Worm (Caenorhabditis elegans) whole organism, late embryonic: ENCODE measurements around the gene cand-1.

ENCODE experiments used
- C38D4.7 ChIP-seq: fragments of 200-800 bp; sonication (Bioruptor generic); optimal IDR thresholded peaks from 2 replicates; lab custom pipeline; 2018; ENCODE audit warnings: mild to moderate bottlenecking, missing genetic modification characterization, moderate library complexity, missing compliant biosample characterization
- K09A11.1 ChIP-seq: sonication (generic microtip); optimal IDR thresholded peaks from 2 replicates; lab custom pipeline; 2017; ENCODE audit warnings: antibody characterized with exemption, mild to moderate bottlenecking, missing genetic modification characterization, missing compliant biosample characterization; ENCODE audit not compliant: insufficient read depth
- T23F11.4 ChIP-seq: fragments of 200-800 bp; sonication (Bioruptor generic); optimal IDR thresholded peaks from 2 replicates; lab custom pipeline; 2018; ENCODE audit warnings: mild to moderate bottlenecking, missing genetic modification characterization, missing compliant biosample characterization
- ama-1 ChIP-seq: fragments of 150-350 bp; optimal IDR thresholded peaks from 2 replicates; lab custom pipeline; 2014
- ceh-14 ChIP-seq: sonication (generic microtip); optimal IDR thresholded peaks from 2 replicates; lab custom pipeline; 2016; ENCODE audit warnings: missing genotype, missing genetic modification characterization, missing compliant biosample characterization
- ceh-18 ChIP-seq: sonication (generic microtip); optimal IDR thresholded peaks from 2 replicates; lab custom pipeline; 2016; ENCODE audit warnings: missing genetic modification characterization, missing compliant biosample characterization
- ceh-19 ChIP-seq: fragments of 200-800 bp; sonication (Bioruptor generic); optimal IDR thresholded peaks from 2 replicates; lab custom pipeline; 2018; ENCODE audit warnings: mild to moderate bottlenecking, missing genetic modification characterization, missing compliant biosample characterization
- ceh-2 ChIP-seq: sonication (generic microtip); optimal IDR thresholded peaks from 2 replicates; lab custom pipeline; 2016; ENCODE audit warnings: missing genotype, missing genetic modification characterization, missing compliant biosample characterization
- ceh-22 ChIP-seq: sonication (generic microtip); optimal IDR thresholded peaks from 2 replicates; lab custom pipeline; 2017; ENCODE audit warnings: missing biosample characterization, missing genetic modification characterization
- ceh-30 ChIP-seq: fragments of 150-350 bp; optimal IDR thresholded peaks from 2 replicates; lab custom pipeline; 2014; ENCODE audit warnings: missing biosample characterization, missing genetic modification characterization
- ceh-34 ChIP-seq: sonication (generic microtip); optimal IDR thresholded peaks from 2 replicates; lab custom pipeline; 2016; ENCODE audit warnings: mild to moderate bottlenecking, missing genetic modification characterization, missing compliant biosample characterization
- ceh-45 ChIP-seq: fragments of 200-800 bp; sonication (Bioruptor generic); IDR thresholded peaks from 2 replicates; pipeline ENCODE4 v1.3.6; 2022; ENCODE audit warnings: missing genetic modification reagents, missing genetic modification characterization, missing compliant biosample characterization
- ceh-6 ChIP-seq: fragments of 200-800 bp; sonication (Bioruptor generic); optimal IDR thresholded peaks from 2 replicates; lab custom pipeline; 2018; ENCODE audit warnings: mild to moderate bottlenecking, missing genetic modification characterization, missing compliant biosample characterization
- ceh-9 ChIP-seq: sonication (generic microtip); optimal IDR thresholded peaks from 2 replicates; lab custom pipeline; 2016; ENCODE audit warnings: mild to moderate bottlenecking, missing genetic modification characterization, inconsistent platforms, missing compliant biosample characterization
- dve-1 ChIP-seq: sonication (generic microtip); optimal IDR thresholded peaks from 2 replicates; lab custom pipeline; 2017; ENCODE audit warnings: antibody characterized with exemption, mild to moderate bottlenecking, missing genetic modification characterization, missing compliant biosample characterization
- elt-2 ChIP-seq: sonication (generic microtip); optimal IDR thresholded peaks from 2 replicates; lab custom pipeline; 2016; ENCODE audit warnings: missing genetic modification reagents, missing genetic modification characterization, missing compliant biosample characterization
- elt-4 ChIP-seq: sonication (generic microtip); optimal IDR thresholded peaks from 2 replicates; lab custom pipeline; 2016; ENCODE audit warnings: missing genetic modification characterization, missing compliant biosample characterization
- fkh-6 ChIP-seq: sonication (generic microtip); optimal IDR thresholded peaks from 2 replicates; lab custom pipeline; 2016; ENCODE audit warnings: missing genetic modification characterization, missing compliant biosample characterization
- gmeb-2 ChIP-seq: sonication (generic microtip); optimal IDR thresholded peaks from 2 replicates; lab custom pipeline; 2016; ENCODE audit warnings: missing genetic modification characterization, inconsistent platforms, missing compliant biosample characterization
- hlh-13 ChIP-seq: fragments of 200-800 bp; sonication (Bioruptor generic); optimal IDR thresholded peaks from 2 replicates; lab custom pipeline; 2018; ENCODE audit warnings: mild to moderate bottlenecking, missing genetic modification characterization, missing compliant biosample characterization
- hlh-30 ChIP-seq: sonication (generic microtip); optimal IDR thresholded peaks from 2 replicates; lab custom pipeline; 2017; ENCODE audit warnings: antibody characterized with exemption, missing genetic modification characterization, missing compliant biosample characterization; ENCODE audit not compliant: insufficient read depth
- hlh-6 ChIP-seq: sonication (generic microtip); optimal IDR thresholded peaks from 2 replicates; lab custom pipeline; 2016; ENCODE audit warnings: missing genotype, missing genetic modification characterization, missing compliant biosample characterization
- hlh-8 ChIP-seq: sonication (generic microtip); optimal IDR thresholded peaks from 2 replicates; lab custom pipeline; 2016; ENCODE audit warnings: missing genotype, missing genetic modification characterization, missing compliant biosample characterization
- madf-2 ChIP-seq: sonication (generic microtip); optimal IDR thresholded peaks from 2 replicates; lab custom pipeline; 2017; ENCODE audit warnings: missing genetic modification characterization, missing compliant biosample characterization
- mec-3 ChIP-seq: sonication (generic microtip); optimal IDR thresholded peaks from 2 replicates; lab custom pipeline; 2016; ENCODE audit warnings: borderline replicate concordance, missing genetic modification characterization, missing compliant biosample characterization
- nhr-11 ChIP-seq: fragments of 150-350 bp; optimal IDR thresholded peaks from 2 replicates; lab custom pipeline; 2014; ENCODE audit warnings: missing biosample characterization, missing genetic modification characterization
- nhr-232 ChIP-seq: sonication (generic microtip); optimal IDR thresholded peaks from 2 replicates; lab custom pipeline; 2016; ENCODE audit warnings: missing genetic modification characterization, missing compliant biosample characterization
- npax-4 ChIP-seq: sonication (generic microtip); optimal IDR thresholded peaks from 2 replicates; lab custom pipeline; 2016; ENCODE audit warnings: missing genetic modification characterization, missing compliant biosample characterization
- pag-3 ChIP-seq: sonication (generic microtip); optimal IDR thresholded peaks from 2 replicates; lab custom pipeline; 2016; ENCODE audit warnings: missing compliant biosample characterization, missing genetic modification characterization, borderline replicate concordance
- pha-4 ChIP-seq: fragments of 150-350 bp; optimal IDR thresholded peaks from 2 replicates; lab custom pipeline; 2018; ENCODE audit warnings: missing biosample characterization, missing genetic modification reagents, missing genetic modification characterization
- pqm-1 ChIP-seq: sonication (generic microtip); optimal IDR thresholded peaks from 2 replicates; lab custom pipeline; 2016; ENCODE audit warnings: missing genetic modification characterization, missing compliant biosample characterization
- pros-1 ChIP-seq: fragments of 150-350 bp; optimal IDR thresholded peaks from 2 replicates; lab custom pipeline; 2014; ENCODE audit warnings: missing biosample characterization, missing genetic modification reagents, missing genetic modification characterization
- rnt-1 ChIP-seq: sonication (generic microtip); optimal IDR thresholded peaks from 2 replicates; lab custom pipeline; 2016; ENCODE audit warnings: missing genetic modification characterization, missing compliant biosample characterization
- sox-2 ChIP-seq: fragments of 200-800 bp; sonication (Bioruptor generic); IDR thresholded peaks from 2 replicates; pipeline ENCODE4 v1.3.6; 2022; ENCODE audit warnings: missing genetic modification reagents, missing genetic modification characterization, missing compliant biosample characterization
- syd-9 ChIP-seq: sonication (generic microtip); optimal IDR thresholded peaks from 2 replicates; lab custom pipeline; 2016; ENCODE audit warnings: mild to moderate bottlenecking, missing genetic modification characterization, moderate library complexity, missing compliant biosample characterization
- tbx-7 ChIP-seq: sonication (generic microtip); optimal IDR thresholded peaks from 2 replicates; lab custom pipeline; 2016; ENCODE audit warnings: missing genotype, missing genetic modification characterization, missing compliant biosample characterization
- ttx-3 ChIP-seq: sonication (generic microtip); optimal IDR thresholded peaks from 2 replicates; lab custom pipeline; 2016; ENCODE audit warnings: missing genetic modification reagents, missing genetic modification characterization, missing compliant biosample characterization
- unc-3 ChIP-seq, 2 experiments: fragments of 200-800 bp in 1 of 2; sonication (Bioruptor generic) in 1 of 2; sonication (generic microtip) in 1 of 2; conservative IDR thresholded peaks in 1 of 2; optimal IDR thresholded peaks in 1 of 2; 2 replicates each; pipeline versions ENCODE4 v1.3.6 to Lab custom; 2016 to 2022; ENCODE audit warnings: missing compliant biosample characterization in 2 of 2, missing genetic modification characterization in 2 of 2, missing genetic modification reagents in 1 of 2
- unc-42 ChIP-seq: sonication (generic microtip); optimal IDR thresholded peaks from 2 replicates; lab custom pipeline; 2016; ENCODE audit warnings: missing genotype, missing genetic modification characterization, missing compliant biosample characterization
- unc-86 ChIP-seq: sonication (generic microtip); optimal IDR thresholded peaks from 2 replicates; lab custom pipeline; 2016; ENCODE audit warnings: missing genetic modification characterization, missing compliant biosample characterization
- ztf-16 ChIP-seq: sonication (generic microtip); optimal IDR thresholded peaks from 2 replicates; lab custom pipeline; 2017; ENCODE audit warnings: missing genetic modification characterization, missing compliant biosample characterization

cand-1 gene

ce11 chrV:16816707-16817106 lies 14.0 kb downstream of the cand-1 start:
- peak; percentile 6 for TF ChIP-seq hlh-30
- TF ChIP-seq K09A11.1 (tag; lab: Kevin White, UChicago): no peak
- TF ChIP-seq elt-2 (tag; lab: Kevin White, UChicago): peak; percentile 88

DNA sequence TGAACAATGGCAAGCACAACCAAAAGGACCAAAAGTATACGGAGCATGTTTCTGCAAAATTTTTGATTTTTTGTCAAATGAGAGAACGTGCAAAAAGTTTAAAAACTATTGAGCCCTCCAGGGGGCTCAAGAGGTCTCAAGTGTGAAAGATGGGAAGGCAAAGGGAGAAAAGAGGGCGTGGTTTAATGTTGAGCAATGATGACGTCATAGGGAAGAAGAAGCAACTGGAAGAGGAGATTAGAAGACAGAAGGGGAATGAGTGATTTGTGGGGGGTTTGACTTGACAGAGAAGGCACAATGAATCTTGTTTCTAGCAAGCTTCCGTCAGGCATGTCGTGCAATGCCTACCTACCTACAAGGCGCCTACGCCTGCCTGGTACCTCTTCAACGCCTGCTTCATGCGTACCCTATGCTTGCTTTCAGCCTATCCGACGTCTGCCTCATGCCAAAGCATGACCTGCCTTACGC lies 18.6 kb downstream of the cand-1 start, which contains the start of gene T20B3.14:
Gene T20B3.14 (minus strand): TSS at position 51 of the 468 bp plus-strand sequence.
- TF ChIP-seq ceh-2 (tag; lab: Kevin White, UChicago): no peak
- no peak for TF ChIP-seq hlh-8 (tag; lab: Kevin White, UChicago)
- no peak for TF ChIP-seq gmeb-2 (tag; lab: Kevin White, UChicago)
- no peak for TF ChIP-seq fkh-6
- no peak for TF ChIP-seq ama-1 (lab: Kevin White, UChicago)
- no peak for TF ChIP-seq sox-2 (GFP tag; lab: Robert Waterston, UW)
- no peak for TF ChIP-seq rnt-1
- TF ChIP-seq dve-1 (tag; lab: Kevin White, UChicago): no peak
- no peak for TF ChIP-seq pag-3

- TF ChIP-seq nhr-11 (tag; lab: Kevin White, UChicago) (no peak), ttx-3 (tag; lab: Kevin White, UChicago) (no peak), ceh-6 (GFP tag; lab: Kevin White, UChicago) (no peak), ceh-34 (tag; lab: Kevin White, UChicago) (no peak)
These were observed 24.8 kb downstream of the cand-1 start, which contains the start of gene srh-216 for ce11 chrV:16827485-16827884. Gene srh-216 (minus strand): TSS chrV:16827585.

DNA sequence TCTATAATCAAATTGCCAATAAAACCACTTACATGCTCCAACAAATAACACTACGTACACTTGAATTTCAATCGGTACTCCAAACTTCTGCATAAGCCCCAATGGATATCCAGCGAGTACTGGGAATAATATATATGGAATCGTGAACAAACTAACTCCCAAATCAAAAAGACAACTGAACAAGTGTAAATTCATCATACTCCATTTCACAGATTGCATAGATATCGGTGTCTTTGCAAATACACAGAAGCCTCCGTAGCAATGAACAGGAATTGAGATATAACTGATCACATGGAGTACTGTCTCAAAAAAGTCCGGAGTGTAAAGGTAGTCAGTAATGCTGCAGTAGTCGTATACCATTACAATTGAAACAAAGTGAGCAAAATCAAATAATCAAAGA lies 26.7 kb downstream of the cand-1 start, which contains the start of gene srh-214:
Gene srh-214 (minus strand): TSS at position 360 of the 400 bp plus-strand sequence.
- TF ChIP-seq unc-3 (GFP tag; conservative IDR thresholded peaks at IDR 0.05; lab: Robert Waterston, UW) (no peak), unc-3 (tag; optimal IDR thresholded peaks at IDR 0.05; lab: Kevin White, UChicago) (no peak), ceh-18 (tag; lab: Kevin White, UChicago) (no peak), ceh-2 (tag; lab: Kevin White, UChicago) (no peak), ztf-16 (tag; lab: Kevin White, UChicago) (no peak), ceh-9 (tag; lab: Kevin White, UChicago) (no peak), nhr-232 (tag; lab: Kevin White, UChicago) (no peak), madf-2 (tag; lab: Kevin White, UChicago) (no peak), C38D4.7 (GFP tag; lab: Kevin White, UChicago) (no peak), syd-9 (tag; lab: Kevin White, UChicago) (no peak), T23F11.4 (GFP tag; lab: Kevin White, UChicago) (no peak), pag-3 (no peak), ceh-45 (GFP tag; lab: Robert Waterston, UW) (no peak), pha-4 (tag; lab: Kevin White, UChicago) (no peak), unc-86 (tag; lab: Kevin White, UChicago) (no peak), hlh-13 (no peak), pros-1 (tag; lab: Kevin White, UChicago) (no peak), ceh-14 (tag; lab: Kevin White, UChicago) (no peak)

ce11 chrV:16831310-16831709 lies 28.6 kb downstream of the cand-1 start:
- TF ChIP-seq npax-4: no peak
- no peak for TF ChIP-seq madf-2 (tag; lab: Kevin White, UChicago)
- TF ChIP-seq ceh-2 (tag; lab: Kevin White, UChicago): no peak
- TF ChIP-seq hlh-6 (tag; lab: Kevin White, UChicago): no peak
- no peak for TF ChIP-seq dve-1 (tag; lab: Kevin White, UChicago)
- no peak for TF ChIP-seq ama-1 (lab: Kevin White, UChicago)
- no peak for TF ChIP-seq ceh-18 (tag; lab: Kevin White, UChicago)
- TF ChIP-seq elt-2 (tag; lab: Kevin White, UChicago): no peak
- TF ChIP-seq ceh-22 (tag; lab: Kevin White, UChicago): no peak
- TF ChIP-seq mec-3 (tag; lab: Kevin White, UChicago): no peak
- no peak for TF ChIP-seq ceh-30 (tag; lab: Kevin White, UChicago)
- no peak for TF ChIP-seq elt-4 (tag; lab: Kevin White, UChicago)
- no peak for TF ChIP-seq tbx-7 (tag; lab: Kevin White, UChicago)
- no peak for TF ChIP-seq ceh-9 (tag; lab: Kevin White, UChicago)
- TF ChIP-seq ttx-3 (tag; lab: Kevin White, UChicago): no peak
- TF ChIP-seq unc-42: no peak
- no peak for TF ChIP-seq pqm-1 (tag; lab: Kevin White, UChicago)
- no peak for TF ChIP-seq syd-9 (tag; lab: Kevin White, UChicago)
- TF ChIP-seq ceh-19: no peak
- no peak for TF ChIP-seq pros-1 (tag; lab: Kevin White, UChicago)
- TF ChIP-seq, all 69 proteins: peak for 0
